In the genomic region with DNA sequence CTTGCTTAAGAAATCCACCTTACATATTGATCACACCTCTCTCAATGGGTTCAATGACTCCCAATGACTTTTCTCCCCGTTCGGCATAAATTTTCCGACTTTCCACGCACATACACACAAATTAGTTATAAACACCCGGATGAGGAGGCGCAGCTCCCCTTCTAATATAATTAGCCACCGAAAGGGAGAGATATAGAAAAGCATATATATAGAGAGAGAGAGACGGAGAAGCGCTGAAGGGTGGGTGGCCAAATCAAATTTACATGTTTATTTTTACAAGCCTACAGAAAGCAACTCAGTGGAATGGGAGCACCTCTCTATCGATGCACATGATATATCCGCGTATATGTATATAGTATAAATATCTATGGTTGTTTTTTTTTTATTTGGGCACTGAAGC, we compare ENCODE assay signal across 1 fruit fly cellular context.
TF ChIP-seq lines count a peak whose summit lies in the region.

No protein-coding gene starts in this region.

TF ChIP-seq in whole organism, embryonic, 481 proteins besides CTCF, POLR2A, EP300 and RAD21 (continued from another document):
- TF ChIP-seq CG3838 (GFP tag; optimal IDR thresholded peaks at IDR 0.05; lab: Kevin White, UChicago) (no peak), HmgZ (tag; optimal IDR thresholded peaks at IDR 0.05; lab: Kevin White, UChicago) (no peak), zfh1 (GFP tag; IDR thresholded peaks at IDR 0.05; lab: Robert Waterston, UW) (0 out of 3 replicates have a peak, but pooled peaks have one; percentile 15), Scr (GFP tag; IDR thresholded peaks at IDR 0.05; lab: Robert Waterston, UW; ENCODE audit: partially characterized antibody) (no peak), CG2712 (tag; optimal IDR thresholded peaks at IDR 0.05; lab: Kevin White, UChicago) (no peak), Deaf1 (tag; optimal IDR thresholded peaks at IDR 0.05; lab: Kevin White, UChicago) (no peak), onecut (GFP tag; IDR thresholded peaks at IDR 0.05; lab: Robert Waterston, UW) (no peak), Adf1 (GFP tag; IDR thresholded peaks at IDR 0.05; lab: Robert Waterston, UW) (no peak), gsb-n (tag; optimal IDR thresholded peaks at IDR 0.05; lab: Kevin White, UChicago) (peak; percentile 17), pros (GFP tag; optimal IDR thresholded peaks at IDR 0.05; lab: Kevin White, UChicago) (peak; percentile 58), CG12769 (tag; optimal IDR thresholded peaks at IDR 0.05; lab: Kevin White, UChicago) (peak; percentile 72), CG4360 (GFP tag; IDR thresholded peaks at IDR 0.05; lab: Robert Waterston, UW) (no peak), CG7745 (tag; optimal IDR thresholded peaks at IDR 0.05; lab: Kevin White, UChicago) (peak; percentile 92), ATbp (GFP tag; optimal IDR thresholded peaks at IDR 0.05; lab: Kevin White, UChicago) (no peak), Usf (GFP tag; optimal IDR thresholded peaks at IDR 0.05; lab: Kevin White, UChicago) (no peak), sc (optimal IDR thresholded peaks at IDR 0.05; lab: Kevin White, UChicago) (no peak), sc (GFP tag; optimal IDR thresholded peaks at IDR 0.05; lab: Kevin White, UChicago) (no peak), bcd (GFP tag; optimal IDR thresholded peaks at IDR 0.05; lab: Kevin White, UChicago) (no peak), CG11247 (GFP tag; IDR thresholded peaks at IDR 0.05; lab: Robert Waterston, UW) (no peak), NC2β (GFP tag; optimal IDR thresholded peaks at IDR 0.05; lab: Kevin White, UChicago) (no peak), CG15269 (tag; optimal IDR thresholded peaks at IDR 0.05; lab: Kevin White, UChicago) (no peak), CG4854 (GFP tag; optimal IDR thresholded peaks at IDR 0.05; lab: Kevin White, UChicago) (no peak), CG17328 (GFP tag; IDR thresholded peaks at IDR 0.05; lab: Robert Waterston, UW) (no peak), fd64A (GFP tag; optimal IDR thresholded peaks at IDR 0.05; lab: Kevin White, UChicago) (peak; percentile 43), ci (GFP tag; IDR thresholded peaks at IDR 0.05; lab: Robert Waterston, UW) (peak; percentile 53; the same call in 1 of the 3 replicates), Vsx1 (GFP tag; optimal IDR thresholded peaks at IDR 0.05; lab: Kevin White, UChicago) (peak; percentile 87)
